Worm (Caenorhabditis elegans) whole organism, L4/young adult: ENCODE measurements around the gene B0361.14.

Experiments
- W03F9.2 ChIP-seq: fragments of 150-350 bp; optimal IDR thresholded peaks from 2 replicates; lab custom pipeline; 2014; ENCODE audit warnings: missing biosample characterization, missing genetic modification characterization
- dao-5 ChIP-seq: sonication (generic microtip); optimal IDR thresholded peaks from 2 replicates; lab custom pipeline; 2016; ENCODE audit warnings: missing genotype, missing genetic modification characterization, moderate library complexity, missing compliant biosample characterization
- him-1 ChIP-seq: sonication (generic microtip); optimal IDR thresholded peaks from 2 replicates; lab custom pipeline; 2016; ENCODE audit warnings: missing genotype, missing genetic modification reagents, missing genetic modification characterization, missing compliant biosample characterization

DNA sequence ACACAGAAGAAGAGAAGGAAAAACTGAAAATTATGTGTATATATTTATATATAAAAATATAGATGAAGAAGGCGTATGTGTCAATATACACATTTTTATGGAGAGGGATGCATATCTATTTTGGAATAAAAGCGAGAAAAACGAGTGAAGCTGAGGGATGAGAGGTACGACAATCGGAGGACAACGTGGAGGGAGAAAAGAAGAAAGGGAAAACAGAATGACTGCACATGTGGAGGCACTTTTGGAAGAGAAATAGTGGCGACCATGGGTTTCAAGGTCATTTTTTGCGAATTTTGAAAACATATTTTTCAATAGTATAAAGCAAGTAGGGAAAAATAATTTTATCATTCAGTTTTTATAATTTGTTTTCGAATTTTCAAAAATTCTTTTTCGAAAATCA is 6.8 kb downstream of the B0361.14 start:
- TF ChIP-seq W03F9.2 (tag; lab: Kevin White, UChicago) (no peak), him-1 (tag; lab: Kevin White, UChicago) (no peak), dao-5 (tag; lab: Kevin White, UChicago) (no peak)
